Worm (Caenorhabditis elegans) whole organism, mixed stage, embryonic: ENCODE measurements around the gene M02D8.6.
A peak's percentile ranks its signal among the peaks of the same experiment; 100 is the strongest.

Experiments used
- M03D4.4 ChIP-seq: sonication (generic microtip); optimal IDR thresholded peaks from 2 replicates; lab custom pipeline; 2017; ENCODE audit warnings: mild to moderate bottlenecking, missing genetic modification characterization, missing compliant biosample characterization
- bed-3 ChIP-seq: fragments of 200-800 bp; sonication (Bioruptor generic); optimal IDR thresholded peaks from 3 replicates; lab custom pipeline; 2018; ENCODE audit warnings: mild to moderate bottlenecking, missing genetic modification characterization, moderate library complexity, missing compliant biosample characterization
- blmp-1 ChIP-seq: fragments of 150-350 bp; optimal IDR thresholded peaks from 2 replicates; lab custom pipeline; 2014; ENCODE audit warnings: missing biosample characterization, missing genetic modification characterization
- ceh-39 ChIP-seq: fragments of 150-350 bp; optimal IDR thresholded peaks from 2 replicates; lab custom pipeline; 2014; ENCODE audit warnings: missing biosample characterization, missing genetic modification characterization
- ceh-43 ChIP-seq: fragments of 200-800 bp; sonication (Bioruptor generic); optimal IDR thresholded peaks from 2 replicates; lab custom pipeline; 2018; ENCODE audit warnings: mild to moderate bottlenecking, missing genetic modification characterization, moderate library complexity, missing compliant biosample characterization
- ceh-83 ChIP-seq: fragments of 200-800 bp; sonication (Bioruptor generic); optimal IDR thresholded peaks from 2 replicates; lab custom pipeline; 2018; ENCODE audit warnings: mild to moderate bottlenecking, missing genetic modification characterization, missing compliant biosample characterization
- ces-1 ChIP-seq: fragments of 150-350 bp; optimal IDR thresholded peaks from 2 replicates; lab custom pipeline; 2014; ENCODE audit warnings: missing biosample characterization, missing genetic modification reagents, missing genetic modification characterization
- cnd-1 ChIP-seq: fragments of 200-800 bp; sonication (Bioruptor generic); optimal IDR thresholded peaks from 2 replicates; lab custom pipeline; 2018; ENCODE audit warnings: mild to moderate bottlenecking, missing genetic modification characterization, missing compliant biosample characterization
- drap-1 ChIP-seq: fragments of 200-800 bp; sonication (Bioruptor generic); optimal IDR thresholded peaks from 3 replicates; lab custom pipeline; 2018; ENCODE audit warnings: mild to moderate bottlenecking, missing genetic modification characterization, missing compliant biosample characterization
- elt-1 ChIP-seq: sonication (generic microtip); optimal IDR thresholded peaks from 2 replicates; lab custom pipeline; 2017; ENCODE audit warnings: missing genetic modification characterization, mild to moderate bottlenecking, missing compliant biosample characterization, antibody characterized with exemption, moderate library complexity, borderline replicate concordance; ENCODE audit not compliant: insufficient read depth
- elt-3 ChIP-seq: fragments of 150-350 bp; optimal IDR thresholded peaks from 2 replicates; lab custom pipeline; 2014; ENCODE audit warnings: missing biosample characterization, missing genetic modification characterization
- flh-1 ChIP-seq: fragments of 200-800 bp; sonication (Bioruptor generic); optimal IDR thresholded peaks from 2 replicates; lab custom pipeline; 2018; ENCODE audit warnings: mild to moderate bottlenecking, missing genetic modification characterization, moderate library complexity, missing compliant biosample characterization
- ham-2 ChIP-seq: fragments of 200-800 bp; sonication (Bioruptor generic); optimal IDR thresholded peaks from 2 replicates; lab custom pipeline; 2018; ENCODE audit warnings: mild to moderate bottlenecking, missing genetic modification characterization, missing compliant biosample characterization
- hlh-1 ChIP-seq: fragments of 150-350 bp; optimal IDR thresholded peaks from 2 replicates; lab custom pipeline; 2014; ENCODE audit warnings: missing biosample characterization, missing genetic modification reagents, missing genetic modification characterization
- lin-13 ChIP-seq: fragments of 150-350 bp; optimal IDR thresholded peaks from 2 replicates; lab custom pipeline; 2014; ENCODE audit warnings: missing biosample characterization, missing genetic modification characterization
- lin-32 ChIP-seq: fragments of 200-800 bp; sonication (Bioruptor generic); optimal IDR thresholded peaks from 2 replicates; lab custom pipeline; 2018; ENCODE audit warnings: mild to moderate bottlenecking, missing genetic modification characterization, missing compliant biosample characterization
- lsy-2 ChIP-seq: fragments of 150-350 bp; optimal IDR thresholded peaks from 2 replicates; lab custom pipeline; 2014; ENCODE audit warnings: missing biosample characterization, missing genetic modification characterization
- mab-5 ChIP-seq: fragments of 150-350 bp; optimal IDR thresholded peaks from 2 replicates; lab custom pipeline; 2014; ENCODE audit warnings: missing biosample characterization, missing genetic modification characterization
- mep-1 ChIP-seq: fragments of 150-350 bp; optimal IDR thresholded peaks from 2 replicates; lab custom pipeline; 2017; ENCODE audit warnings: missing biosample characterization, missing genetic modification reagents, missing genetic modification characterization, inconsistent platforms
- mls-2 ChIP-seq: sonication (generic microtip); optimal IDR thresholded peaks from 2 replicates; lab custom pipeline; 2016; ENCODE audit warnings: mild to moderate bottlenecking, missing genetic modification characterization, moderate library complexity, missing compliant biosample characterization
- nhr-12 ChIP-seq: fragments of 150-350 bp; optimal IDR thresholded peaks from 2 replicates; lab custom pipeline; 2014; ENCODE audit warnings: missing biosample characterization, missing genetic modification characterization
- nhr-2 ChIP-seq: fragments of 150-350 bp; optimal IDR thresholded peaks from 2 replicates; lab custom pipeline; 2014; ENCODE audit warnings: missing biosample characterization, missing genetic modification characterization
- nhr-237 ChIP-seq: fragments of 150-350 bp; optimal IDR thresholded peaks from 2 replicates; lab custom pipeline; 2014; ENCODE audit warnings: missing biosample characterization, missing genetic modification characterization
- nhr-28 ChIP-seq: fragments of 150-350 bp; optimal IDR thresholded peaks from 2 replicates; lab custom pipeline; 2014; ENCODE audit warnings: missing biosample characterization, missing genetic modification characterization
- nhr-76 ChIP-seq: sonication (generic microtip); optimal IDR thresholded peaks from 2 replicates; lab custom pipeline; 2017; ENCODE audit warnings: missing biosample characterization, missing genetic modification characterization
- pha-4 ChIP-seq: fragments of 150-350 bp; optimal IDR thresholded peaks from 2 replicates; lab custom pipeline; 2018; ENCODE audit warnings: missing biosample characterization, missing genetic modification reagents, missing genetic modification characterization
- sem-2 ChIP-seq: fragments of 200-800 bp; sonication (Bioruptor generic); optimal IDR thresholded peaks from 2 replicates; lab custom pipeline; 2018; ENCODE audit warnings: mild to moderate bottlenecking, missing genetic modification characterization, missing compliant biosample characterization
- snpc-4 ChIP-seq: fragments of 150-350 bp; optimal IDR thresholded peaks from 2 replicates; lab custom pipeline; 2014; ENCODE audit warnings: missing biosample characterization, missing genetic modification characterization
- sptf-1 ChIP-seq: sonication (generic microtip); optimal IDR thresholded peaks from 2 replicates; lab custom pipeline; 2017; ENCODE audit warnings: mild to moderate bottlenecking, missing genetic modification characterization, moderate library complexity, missing compliant biosample characterization
- tbx-8 ChIP-seq: fragments of 200-800 bp; sonication (Bioruptor generic); optimal IDR thresholded peaks from 2 replicates; lab custom pipeline; 2018; ENCODE audit warnings: mild to moderate bottlenecking, missing genetic modification characterization, moderate library complexity, missing compliant biosample characterization
- unc-120 ChIP-seq: sonication (generic microtip); optimal IDR thresholded peaks from 2 replicates; lab custom pipeline; 2017; ENCODE audit warnings: missing genetic modification characterization, missing compliant biosample characterization; ENCODE audit not compliant: poor library complexity, severe bottlenecking
- unc-39 ChIP-seq: fragments of 150-350 bp; optimal IDR thresholded peaks from 2 replicates; lab custom pipeline; 2014; ENCODE audit warnings: missing biosample characterization, missing genetic modification characterization
- unc-62 ChIP-seq: fragments of 150-350 bp; optimal IDR thresholded peaks from 2 replicates; lab custom pipeline; 2014; ENCODE audit warnings: missing biosample characterization, missing genetic modification reagents, missing genetic modification characterization
- zip-8 ChIP-seq: fragments of 150-350 bp; optimal IDR thresholded peaks from 2 replicates; lab custom pipeline; 2014; ENCODE audit warnings: missing biosample characterization, missing genetic modification characterization
- ztf-11 ChIP-seq: fragments of 150-350 bp; optimal IDR thresholded peaks from 2 replicates; lab custom pipeline; 2014; ENCODE audit warnings: missing biosample characterization, missing genetic modification characterization

Gene M02D8.6

ce11 chrX:8741629-8742170 lies 10.0 kb upstream of the M02D8.6 start:
- TF ChIP-seq ceh-39, result no peak
- no peak for TF ChIP-seq ham-2 (GFP tag; lab: Kevin White, UChicago)
- no peak for TF ChIP-seq drap-1 (GFP tag; lab: Kevin White, UChicago)
- no peak for TF ChIP-seq mls-2 (tag; lab: Kevin White, UChicago)
- no peak for TF ChIP-seq tbx-8 (GFP tag; lab: Kevin White, UChicago)
- TF ChIP-seq blmp-1 (tag; lab: Kevin White, UChicago), result no peak
- no peak for TF ChIP-seq nhr-2 (tag; lab: Kevin White, UChicago)
- TF ChIP-seq zip-8 (tag; lab: Kevin White, UChicago), result no peak
- TF ChIP-seq ztf-11, result no peak
- no peak for TF ChIP-seq cnd-1 (tag; lab: Kevin White, UChicago)

- TF ChIP-seq bed-3 (GFP tag; lab: Kevin White, UChicago) (no peak), ceh-39 (no peak), nhr-28 (tag; lab: Kevin White, UChicago) (no peak), nhr-2 (tag; lab: Kevin White, UChicago) (no peak), nhr-237 (tag; lab: Kevin White, UChicago) (no peak), unc-39 (tag; lab: Kevin White, UChicago) (no peak), tbx-8 (GFP tag; lab: Kevin White, UChicago) (no peak), elt-3 (tag; lab: Kevin White, UChicago) (no peak), lin-32 (GFP tag; lab: Kevin White, UChicago) (no peak), elt-1 (tag; lab: Kevin White, UChicago) (no peak), snpc-4 (tag; lab: Kevin White, UChicago) (no peak), blmp-1 (tag; lab: Kevin White, UChicago) (no peak), zip-8 (tag; lab: Kevin White, UChicago) (no peak), unc-62 (GFP tag; lab: Kevin White, UChicago) (no peak), M03D4.4 (tag; lab: Kevin White, UChicago) (no peak)
Measured at ce11 chrX:8739373-8739772, 7.7 kb upstream of the M02D8.6 start, which contains the start of gene M02D8.2. Gene M02D8.2 (plus strand): TSS chrX:8739673.

DNA sequence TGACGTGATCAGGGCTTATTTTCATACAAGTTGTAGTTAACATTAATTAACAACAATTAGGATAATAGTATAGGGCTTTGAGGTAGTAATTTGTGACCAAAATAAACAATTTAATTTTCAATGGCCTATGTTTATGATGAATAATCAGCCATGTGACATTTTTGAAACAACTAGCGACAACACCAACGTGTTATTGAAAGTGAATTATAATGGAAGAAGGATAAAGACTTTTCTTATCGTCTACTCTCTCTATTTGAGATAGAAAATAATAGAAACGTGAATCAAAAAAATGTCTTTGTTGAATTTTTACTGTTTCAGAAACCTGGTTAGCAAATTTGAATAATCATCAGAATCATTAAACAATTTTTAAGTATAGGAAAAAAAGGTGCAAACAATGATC lies 6.1 kb upstream of the M02D8.6 start:
- TF ChIP-seq elt-3 (tag; lab: Kevin White, UChicago) (no peak), blmp-1 (tag; lab: Kevin White, UChicago) (no peak), unc-39 (tag; lab: Kevin White, UChicago) (no peak), lin-13 (tag; lab: Kevin White, UChicago) (no peak), drap-1 (GFP tag; lab: Kevin White, UChicago) (no peak), nhr-237 (tag; lab: Kevin White, UChicago) (no peak), M03D4.4 (tag; lab: Kevin White, UChicago) (no peak), ceh-43 (GFP tag; lab: Kevin White, UChicago) (no peak), hlh-1 (no peak), unc-62 (GFP tag; lab: Kevin White, UChicago) (no peak), tbx-8 (GFP tag; lab: Kevin White, UChicago) (no peak), sptf-1 (tag; lab: Kevin White, UChicago) (no peak)
- TF ChIP-seq, all 35 proteins: peak for 0

- TF ChIP-seq zip-8 (tag; lab: Kevin White, UChicago) (no peak), mls-2 (tag; lab: Kevin White, UChicago) (peak; percentile 21), unc-62 (GFP tag; lab: Kevin White, UChicago) (peak; percentile 83), nhr-237 (tag; lab: Kevin White, UChicago) (no peak), snpc-4 (tag; lab: Kevin White, UChicago) (no peak), cnd-1 (tag; lab: Kevin White, UChicago) (peak; percentile 56), sem-2 (no peak), nhr-76 (tag; lab: Kevin White, UChicago) (no peak), hlh-1 (peak; percentile 76), ztf-11 (no peak), ham-2 (GFP tag; lab: Kevin White, UChicago) (no peak), nhr-12 (tag; lab: Kevin White, UChicago) (no peak), mab-5 (no peak), nhr-28 (tag; lab: Kevin White, UChicago) (no peak), drap-1 (GFP tag; lab: Kevin White, UChicago) (no peak), lin-13 (tag; lab: Kevin White, UChicago) (peak; percentile 46), lin-32 (GFP tag; lab: Kevin White, UChicago) (no peak), blmp-1 (tag; lab: Kevin White, UChicago) (no peak), lsy-2 (tag; lab: Kevin White, UChicago) (peak; percentile 36), ceh-43 (GFP tag; lab: Kevin White, UChicago) (no peak), elt-3 (tag; lab: Kevin White, UChicago) (no peak), bed-3 (GFP tag; lab: Kevin White, UChicago) (no peak), ceh-83 (GFP tag; lab: Kevin White, UChicago) (no peak), elt-1 (tag; lab: Kevin White, UChicago) (peak; percentile 66), pha-4 (tag; lab: Kevin White, UChicago) (peak; percentile 44), mep-1 (tag; lab: Kevin White, UChicago) (peak; percentile 67), flh-1 (GFP tag; lab: Kevin White, UChicago) (no peak), nhr-2 (tag; lab: Kevin White, UChicago) (peak; percentile 78), M03D4.4 (tag; lab: Kevin White, UChicago) (no peak), unc-120 (peak; percentile 29), tbx-8 (GFP tag; lab: Kevin White, UChicago) (no peak), ceh-39 (peak; percentile 78), sptf-1 (tag; lab: Kevin White, UChicago) (no peak), ces-1 (GFP tag; lab: Kevin White, UChicago) (peak; percentile 38), unc-39 (tag; lab: Kevin White, UChicago) (no peak)
Measured at ce11 chrX:8736965-8737464, 5.3 kb upstream of the M02D8.6 start, which contains the start of gene M02D8.3. Gene M02D8.3 (minus strand): TSS chrX:8737015.
